In genomic region chrII:12300680-12301079, ce11 we compare ENCODE assay signal across 5 worm cellular contexts.
TF ChIP-seq lines count a peak whose summit lies in the region.

No protein-coding gene starts in this region.

TF ChIP-seq in whole organism, L3 larva, 47 proteins besides CTCF, POLR2A, EP300 and RAD21:
- peak; percentile 93 for TF ChIP-seq ceh-28 (tag; optimal IDR thresholded peaks at IDR 0.05; lab: Kevin White, UChicago)
- TF ChIP-seq nhr-237 (tag; optimal IDR thresholded peaks at IDR 0.05; lab: Kevin White, UChicago): no peak
- TF ChIP-seq ztf-11 (tag; optimal IDR thresholded peaks at IDR 0.05; lab: Kevin White, UChicago): no peak
- no peak for TF ChIP-seq mdl-1 (tag; optimal IDR thresholded peaks at IDR 0.05; lab: Kevin White, UChicago)
TF ChIP-seq in whole organism, L3 larva: peak in this region for 1.

TF ChIP-seq in whole organism, L4 larva, 104 proteins besides CTCF, POLR2A, EP300 and RAD21 (continues in another document):
- TF ChIP-seq ctbp-1 (GFP tag; IDR thresholded peaks at IDR 0.05; lab: Robert Waterston, UW): no peak
- TF ChIP-seq rbr-2 (tag; optimal IDR thresholded peaks at IDR 0.05; lab: Kevin White, UChicago): no peak
- no peak for TF ChIP-seq mdt-29 (GFP tag; IDR thresholded peaks at IDR 0.05; lab: Robert Waterston, UW)
- peak; percentile 58 for TF ChIP-seq lin-38 (GFP tag; IDR thresholded peaks at IDR 0.05; lab: Robert Waterston, UW)
- TF ChIP-seq set-16 (GFP tag; IDR thresholded peaks at IDR 0.05; lab: Robert Waterston, UW): no peak
- no peak for TF ChIP-seq zag-1 (tag; optimal IDR thresholded peaks at IDR 0.05; lab: Kevin White, UChicago)
- TF ChIP-seq ces-1 (GFP tag; optimal IDR thresholded peaks at IDR 0.05; lab: Kevin White, UChicago): no peak
- TF ChIP-seq Y75B8A.6 (GFP tag; IDR thresholded peaks at IDR 0.05; lab: Robert Waterston, UW): no peak
- no peak for TF ChIP-seq lin-39 (tag; optimal IDR thresholded peaks at IDR 0.05; lab: Kevin White, UChicago)
- TF ChIP-seq dmd-8 (GFP tag; IDR thresholded peaks at IDR 0.05; lab: Robert Waterston, UW): no peak
- TF ChIP-seq zip-11 (GFP tag; IDR thresholded peaks at IDR 0.05; lab: Robert Waterston, UW): no peak
- no peak for TF ChIP-seq nhr-6 (tag; optimal IDR thresholded peaks at IDR 0.05; lab: Kevin White, UChicago)
- TF ChIP-seq F10B5.3 (tag; optimal IDR thresholded peaks at IDR 0.05; lab: Kevin White, UChicago): no peak
- TF ChIP-seq unc-130 (GFP tag; optimal IDR thresholded peaks at IDR 0.05; lab: Kevin White, UChicago): no peak
- no peak for TF ChIP-seq spr-3 (GFP tag; optimal IDR thresholded peaks at IDR 0.05; lab: Kevin White, UChicago)
- no peak for TF ChIP-seq cey-2 (tag; optimal IDR thresholded peaks at IDR 0.05; lab: Kevin White, UChicago; ENCODE audit: borderline replicate concordance, insufficient read depth)
- TF ChIP-seq dmd-6 (GFP tag; IDR thresholded peaks at IDR 0.05; lab: Robert Waterston, UW): no peak
- no peak for TF ChIP-seq Y105C5A.15 (GFP tag; IDR thresholded peaks at IDR 0.05; lab: Robert Waterston, UW)
- TF ChIP-seq nhr-41 (GFP tag; IDR thresholded peaks at IDR 0.05; lab: Robert Waterston, UW): no peak
- no peak for TF ChIP-seq ztf-11 (tag; optimal IDR thresholded peaks at IDR 0.05; lab: Kevin White, UChicago)
- TF ChIP-seq pqm-1 (tag; optimal IDR thresholded peaks at IDR 0.05; lab: Kevin White, UChicago): no peak
- TF ChIP-seq egl-43 (GFP tag; IDR thresholded peaks at IDR 0.05; lab: Robert Waterston, UW): no peak
- 0 out of 2 replicates have a peak, but pooled peaks have one; percentile 37 for TF ChIP-seq Y48G9A.11 (GFP tag; IDR thresholded peaks at IDR 0.05; lab: Robert Waterston, UW)

TF ChIP-seq in whole organism, late embryonic, 69 proteins besides CTCF, POLR2A, EP300 and RAD21:
- no peak for TF ChIP-seq elt-4 (tag; optimal IDR thresholded peaks at IDR 0.05; lab: Kevin White, UChicago)
- TF ChIP-seq ceh-48 (tag; optimal IDR thresholded peaks at IDR 0.05; lab: Kevin White, UChicago): peak; percentile 3

TF ChIP-seq in whole organism, midembryonic, 9 proteins besides CTCF, POLR2A, EP300 and RAD21:
- TF ChIP-seq ztf-29 (GFP tag; IDR thresholded peaks at IDR 0.05; lab: Robert Waterston, UW) (no peak), ztf-23 (GFP tag; IDR thresholded peaks at IDR 0.05; lab: Robert Waterston, UW) (no peak), tab-1 (GFP tag; IDR thresholded peaks at IDR 0.05; lab: Robert Waterston, UW) (no peak), cog-1 (tag; optimal IDR thresholded peaks at IDR 0.05; lab: Kevin White, UChicago) (no peak), ref-1 (GFP tag; conservative IDR thresholded peaks at IDR 0.05; lab: Robert Waterston, UW) (no peak), med-1 (GFP tag; optimal IDR thresholded peaks at IDR 0.05; lab: Kevin White, UChicago; ENCODE audit: insufficient read depth) (no peak), klf-2 (GFP tag; conservative IDR thresholded peaks at IDR 0.05; lab: Robert Waterston, UW) (no peak), flt-1 (GFP tag; IDR thresholded peaks at IDR 0.05; lab: Robert Waterston, UW) (no peak), T22C8.4 (GFP tag; IDR thresholded peaks at IDR 0.05; lab: Robert Waterston, UW) (peak; percentile 84)
TF ChIP-seq in whole organism, midembryonic: peak in this region for 1.

TF ChIP-seq in whole organism, young adult, 124 proteins besides CTCF, POLR2A, EP300 and RAD21:
- TF ChIP-seq tlf-1 (GFP tag; optimal IDR thresholded peaks at IDR 0.05; lab: Kevin White, UChicago): no peak
- TF ChIP-seq snpc-3.4 (tag; optimal IDR thresholded peaks at IDR 0.05; lab: Kevin White, UChicago): no peak
- no peak for TF ChIP-seq bed-2 (GFP tag; IDR thresholded peaks at IDR 0.05; lab: Robert Waterston, UW)
- no peak for TF ChIP-seq rec-8 (tag; optimal IDR thresholded peaks at IDR 0.05; lab: Kevin White, UChicago)
- TF ChIP-seq attf-5 (GFP tag; optimal IDR thresholded peaks at IDR 0.05; lab: Kevin White, UChicago): no peak
- no peak for TF ChIP-seq nhr-179 (tag; optimal IDR thresholded peaks at IDR 0.05; lab: Kevin White, UChicago)
- TF ChIP-seq ceh-27 (GFP tag; optimal IDR thresholded peaks at IDR 0.05; lab: Kevin White, UChicago): no peak
- TF ChIP-seq nfyb-1 (GFP tag; IDR thresholded peaks at IDR 0.05; lab: Robert Waterston, UW): no peak
- TF ChIP-seq ztf-22 (GFP tag; optimal IDR thresholded peaks at IDR 0.05; lab: Kevin White, UChicago): no peak
- TF ChIP-seq ets-4 (GFP tag; optimal IDR thresholded peaks at IDR 0.05; lab: Kevin White, UChicago): no peak
- no peak for TF ChIP-seq zfh-2 (GFP tag; conservative IDR thresholded peaks at IDR 0.05; lab: Robert Waterston, UW)
- no peak for TF ChIP-seq lin-35 (GFP tag; optimal IDR thresholded peaks at IDR 0.05; lab: Kevin White, UChicago)
- TF ChIP-seq Y53F4B.3 (GFP tag; IDR thresholded peaks at IDR 0.05; lab: Robert Waterston, UW): no peak
- peak; percentile 41 for TF ChIP-seq F49E8.2 (tag; optimal IDR thresholded peaks at IDR 0.05; lab: Kevin White, UChicago; ENCODE audit: insufficient read depth)
- TF ChIP-seq snpc-1.3 (tag; optimal IDR thresholded peaks at IDR 0.05; lab: Kevin White, UChicago; ENCODE audit: insufficient read depth): peak; percentile 25
- no peak for TF ChIP-seq hmg-1.2 (GFP tag; IDR thresholded peaks at IDR 0.05; lab: Robert Waterston, UW)
- TF ChIP-seq tbx-9 (tag; optimal IDR thresholded peaks at IDR 0.05; lab: Kevin White, UChicago; ENCODE audit: borderline replicate concordance): no peak
- TF ChIP-seq rpc-1 (optimal IDR thresholded peaks at IDR 0.05; lab: Kevin White, UChicago): no peak
- TF ChIP-seq rpc-1 (tag; optimal IDR thresholded peaks at IDR 0.05; lab: Kevin White, UChicago): no peak
- no peak for TF ChIP-seq ztf-18 (tag; optimal IDR thresholded peaks at IDR 0.05; lab: Kevin White, UChicago)
- no peak for TF ChIP-seq ccch-3 (GFP tag; optimal IDR thresholded peaks at IDR 0.05; lab: Kevin White, UChicago)
- no peak for TF ChIP-seq cebp-1 (GFP tag; IDR thresholded peaks at IDR 0.05; lab: Robert Waterston, UW)
- TF ChIP-seq cebp-1 (tag; optimal IDR thresholded peaks at IDR 0.05; lab: Kevin White, UChicago): no peak
- no peak for TF ChIP-seq Y79H2A.3 (GFP tag; conservative IDR thresholded peaks at IDR 0.05; lab: Robert Waterston, UW)
- 0 out of 2 replicates have a peak, but pooled peaks have one; percentile 36 for TF ChIP-seq attf-6 (GFP tag; IDR thresholded peaks at IDR 0.05; lab: Robert Waterston, UW)
- TF ChIP-seq attf-3 (GFP tag; conservative IDR thresholded peaks at IDR 0.05; lab: Robert Waterston, UW): no peak
TF ChIP-seq in whole organism, young adult: peak in this region for 3.
